Fruit fly (Drosophila melanogaster): ENCODE results near the gene Eip74EF.
A peak's percentile ranks its signal among the peaks of the same experiment; 100 is the strongest.

Eip74EF gene

dm6 chr3L:17651717-17652651 is 32.9 kb upstream of the Eip74EF start (continued):
- TF ChIP-seq disco-r (GFP tag; optimal IDR thresholded peaks at IDR 0.05): no peak
- no peak for TF ChIP-seq gt (GFP tag; IDR thresholded peaks at IDR 0.05)
- TF ChIP-seq CG10565 (GFP tag; optimal IDR thresholded peaks at IDR 0.05): no peak
- no peak for TF ChIP-seq CG5245 (GFP tag; optimal IDR thresholded peaks at IDR 0.05)
- peak; percentile 12 for TF ChIP-seq repo (GFP tag; optimal IDR thresholded peaks at IDR 0.05)
- no peak for TF ChIP-seq aop (GFP tag; IDR thresholded peaks at IDR 0.05)
- peak; percentile 53 for TF ChIP-seq gem (tag; optimal IDR thresholded peaks at IDR 0.05)
- TF ChIP-seq CG11504 (tag; optimal IDR thresholded peaks at IDR 0.05): peak; percentile 43
- no peak for TF ChIP-seq kay (GFP tag; optimal IDR thresholded peaks at IDR 0.05)
- TF ChIP-seq CG30431 (GFP tag; optimal IDR thresholded peaks at IDR 0.05): no peak
- no peak for TF ChIP-seq Elba2 (GFP tag; optimal IDR thresholded peaks at IDR 0.05)
- no peak for TF ChIP-seq ttk (GFP tag; IDR thresholded peaks at IDR 0.05)
- no peak for TF ChIP-seq CG4282 (GFP tag; optimal IDR thresholded peaks at IDR 0.05)
- no peak for TF ChIP-seq MTF-1 (GFP tag; optimal IDR thresholded peaks at IDR 0.05; ENCODE audit: borderline replicate concordance)
- TF ChIP-seq CG12391 (tag; optimal IDR thresholded peaks at IDR 0.05): peak; percentile 37
- no peak for TF ChIP-seq pnt (GFP tag; optimal IDR thresholded peaks at IDR 0.05)
- TF ChIP-seq ken (GFP tag; IDR thresholded peaks at IDR 0.05): peak; percentile 54; the same call in 1 of the 3 replicates
- no peak for TF ChIP-seq prd (optimal IDR thresholded peaks at IDR 0.05)
- TF ChIP-seq prd (GFP tag; IDR thresholded peaks at IDR 0.05): peak; percentile 39; the same call in 2 of the 3 replicates
- TF ChIP-seq tup (GFP tag; optimal IDR thresholded peaks at IDR 0.05): no peak
- no peak for TF ChIP-seq trem (tag; optimal IDR thresholded peaks at IDR 0.05)
- TF ChIP-seq Fer2 (tag; optimal IDR thresholded peaks at IDR 0.05): no peak
- TF ChIP-seq HHEX (GFP tag; optimal IDR thresholded peaks at IDR 0.05): peak; percentile 6
- no peak for TF ChIP-seq Hmr (GFP tag; optimal IDR thresholded peaks at IDR 0.05)
- TF ChIP-seq CG17912 (GFP tag; optimal IDR thresholded peaks at IDR 0.05): no peak
- TF ChIP-seq CG8765 (GFP tag; IDR thresholded peaks at IDR 0.05): no peak
- TF ChIP-seq CG8290 (GFP tag; optimal IDR thresholded peaks at IDR 0.05): no peak
- TF ChIP-seq CG8290 (tag; optimal IDR thresholded peaks at IDR 0.05): no peak
- TF ChIP-seq CG31441 (GFP tag; IDR thresholded peaks at IDR 0.05): peak; percentile 42; the same call in 1 of the 2 replicates
- no peak for TF ChIP-seq Nf-YC (tag; optimal IDR thresholded peaks at IDR 0.05)
- peak; percentile 11 for TF ChIP-seq CG7556 (GFP tag; optimal IDR thresholded peaks at IDR 0.05)
- no peak; the same call in 1 of the 2 replicates for TF ChIP-seq CG31224 (GFP tag; IDR thresholded peaks at IDR 0.05)
- TF ChIP-seq CG15269 (tag; optimal IDR thresholded peaks at IDR 0.05): peak; percentile 53
- no peak for TF ChIP-seq CG7271 (tag; optimal IDR thresholded peaks at IDR 0.05)
- no peak for TF ChIP-seq kni (GFP tag; optimal IDR thresholded peaks at IDR 0.05)
- peak; percentile 22 for TF ChIP-seq ATbp (GFP tag; optimal IDR thresholded peaks at IDR 0.05)
- no peak for TF ChIP-seq CG6654 (GFP tag; optimal IDR thresholded peaks at IDR 0.05)
- TF ChIP-seq btn (GFP tag; optimal IDR thresholded peaks at IDR 0.05): no peak
- no peak for TF ChIP-seq croc (GFP tag; conservative IDR thresholded peaks at IDR 0.05)
- TF ChIP-seq CG9609 (GFP tag; optimal IDR thresholded peaks at IDR 0.05): no peak
- no peak for TF ChIP-seq gcm (GFP tag; optimal IDR thresholded peaks at IDR 0.05)
- no peak for TF ChIP-seq CG8359 (GFP tag; optimal IDR thresholded peaks at IDR 0.05; ENCODE audit: borderline replicate concordance)
- no peak for TF ChIP-seq BEAF-32 (GFP tag; optimal IDR thresholded peaks at IDR 0.05)
- peak; percentile 89 for TF ChIP-seq Blimp-1 (GFP tag; optimal IDR thresholded peaks at IDR 0.05)
- no peak for TF ChIP-seq CG11695 (GFP tag; IDR thresholded peaks at IDR 0.05)
- no peak for TF ChIP-seq Dad (GFP tag; optimal IDR thresholded peaks at IDR 0.05)
- TF ChIP-seq TFAM (GFP tag; optimal IDR thresholded peaks at IDR 0.05): no peak
- no peak for TF ChIP-seq CG34376 (GFP tag; optimal IDR thresholded peaks at IDR 0.05)
- TF ChIP-seq nerfin-1 (tag; optimal IDR thresholded peaks at IDR 0.05): no peak
